Worm (Caenorhabditis elegans): ENCODE results near the gene mrps-17.

Gene mrps-17

ce11 chrIII:6420995-6421404 is 10.6 kb downstream of the mrps-17 start (continued):
- TF ChIP-seq ama-1 (optimal IDR thresholded peaks at IDR 0.05) (no peak), ama-1 (GFP tag; optimal IDR thresholded peaks at IDR 0.05) (no peak), T26A5.8 (tag; optimal IDR thresholded peaks at IDR 0.05) (no peak), lin-54 (GFP tag; optimal IDR thresholded peaks at IDR 0.05) (peak; percentile 71), ekl-4 (GFP tag; IDR thresholded peaks at IDR 0.05) (peak; percentile 92), zfh-2 (GFP tag; conservative IDR thresholded peaks at IDR 0.05) (peak; percentile 97), ceh-40 (GFP tag; IDR thresholded peaks at IDR 0.05) (no peak), attf-5 (GFP tag; optimal IDR thresholded peaks at IDR 0.05) (peak; percentile 64), ztf-26 (tag; optimal IDR thresholded peaks at IDR 0.05) (peak; percentile 88), hmg-1.2 (GFP tag; IDR thresholded peaks at IDR 0.05) (peak; percentile 99), ztf-3 (GFP tag; optimal IDR thresholded peaks at IDR 0.05) (peak; percentile 63), dpl-1 (GFP tag; optimal IDR thresholded peaks at IDR 0.05) (no peak), somi-1 (GFP tag; optimal IDR thresholded peaks at IDR 0.05) (peak; percentile 88), hsf-1 (GFP tag; IDR thresholded peaks at IDR 0.05) (no peak), egrh-3 (GFP tag; IDR thresholded peaks at IDR 0.05) (no peak), lsl-1 (GFP tag; optimal IDR thresholded peaks at IDR 0.05) (no peak), fkh-3 (tag; optimal IDR thresholded peaks at IDR 0.05) (no peak), tbx-9 (tag; optimal IDR thresholded peaks at IDR 0.05; ENCODE audit: borderline replicate concordance) (no peak), athp-1 (tag; optimal IDR thresholded peaks at IDR 0.05) (no peak), ceh-27 (GFP tag; optimal IDR thresholded peaks at IDR 0.05) (peak; percentile 56), atf-7 (tag; optimal IDR thresholded peaks at IDR 0.05) (peak; percentile 85), ceh-58 (GFP tag; IDR thresholded peaks at IDR 0.05) (no peak), akir-1 (GFP tag; optimal IDR thresholded peaks at IDR 0.05) (no peak), snpc-1.1 (tag; optimal IDR thresholded peaks at IDR 0.05; ENCODE audit: insufficient read depth) (no peak), hlh-12 (tag; optimal IDR thresholded peaks at IDR 0.05) (no peak), nfya-2 (GFP tag; IDR thresholded peaks at IDR 0.05) (no peak), F39B2.1 (GFP tag; IDR thresholded peaks at IDR 0.05) (no peak)

DNA sequence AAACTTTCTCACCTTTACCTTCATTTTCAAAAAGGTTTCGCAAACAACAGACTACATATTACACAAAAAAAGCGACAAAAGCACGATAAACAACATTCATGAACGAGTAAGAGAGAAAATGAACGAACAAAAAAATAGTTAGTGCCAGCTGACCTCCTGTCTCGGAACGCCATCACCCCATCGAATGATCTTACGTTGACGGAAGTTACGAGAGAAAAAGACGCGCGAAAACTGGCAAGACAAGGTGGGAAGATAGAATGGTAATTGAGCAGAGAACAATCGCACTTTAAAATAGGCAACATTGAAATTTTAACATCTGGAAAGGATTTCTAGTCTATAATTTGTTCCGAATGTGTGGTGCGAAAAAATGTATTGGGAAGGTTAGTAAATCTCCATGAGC is 11.4 kb downstream of the mrps-17 start:
- TF ChIP-seq F57C9.4 (tag; optimal IDR thresholded peaks at IDR 0.05): no peak
- no peak for TF ChIP-seq F23B12.7 (tag; optimal IDR thresholded peaks at IDR 0.05; ENCODE audit: insufficient read depth)
- TF ChIP-seq xnd-1 (tag; optimal IDR thresholded peaks at IDR 0.05): no peak
- TF ChIP-seq somi-1 (GFP tag; optimal IDR thresholded peaks at IDR 0.05): peak; percentile 18
- peak; percentile 2 for TF ChIP-seq ama-1 (optimal IDR thresholded peaks at IDR 0.05)
- TF ChIP-seq ama-1 (GFP tag; optimal IDR thresholded peaks at IDR 0.05): no peak
- TF ChIP-seq lin-26 (GFP tag; IDR thresholded peaks at IDR 0.05): 0 out of 2 replicates have a peak, but pooled peaks have one; percentile 25
- TF ChIP-seq mel-28 (tag; optimal IDR thresholded peaks at IDR 0.05; ENCODE audit: borderline replicate concordance): no peak

ce11 chrIII:6419409-6419944 is 12.1 kb downstream of the mrps-17 start, which contains the start of gene atgl-1:
Gene atgl-1 (minus strand): TSS chrIII:6419459.
- TF ChIP-seq Y79H2A.3 (GFP tag; conservative IDR thresholded peaks at IDR 0.05) (no peak), lin-26 (GFP tag; IDR thresholded peaks at IDR 0.05) (0 out of 2 replicates have a peak, but pooled peaks have one; percentile 23), nhr-80 (tag; optimal IDR thresholded peaks at IDR 0.05) (peak; percentile 12)

DNA sequence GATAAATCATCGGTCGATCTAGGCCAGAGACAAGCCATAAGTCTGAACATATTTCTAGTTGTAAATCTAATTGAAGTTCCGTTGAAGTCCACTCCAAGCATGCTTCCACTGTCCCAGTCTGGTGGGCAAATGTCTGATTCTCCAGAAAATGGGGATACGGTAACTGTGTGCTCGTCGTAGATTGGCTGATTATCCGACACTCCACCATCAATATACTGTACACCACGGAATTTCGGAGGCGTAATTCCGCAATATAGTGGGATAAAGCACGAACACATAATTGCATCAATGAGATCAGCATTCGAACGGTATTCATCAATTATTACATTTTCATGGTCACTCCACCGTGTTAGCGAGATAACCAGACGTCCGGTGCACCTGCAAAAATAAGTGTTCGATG is 13.3 kb downstream of the mrps-17 start:
- TF ChIP-seq unc-130 (GFP tag; optimal IDR thresholded peaks at IDR 0.05) (no peak), rcor-1 (GFP tag; IDR thresholded peaks at IDR 0.05) (no peak), ceh-58 (GFP tag; IDR thresholded peaks at IDR 0.05) (no peak), ztf-28 (GFP tag; IDR thresholded peaks at IDR 0.05) (no peak), hsf-1 (GFP tag; IDR thresholded peaks at IDR 0.05) (0 out of 2 replicates have a peak, but pooled peaks have one; percentile 35), die-1 (tag; optimal IDR thresholded peaks at IDR 0.05) (no peak), D2030.7 (GFP tag; IDR thresholded peaks at IDR 0.05) (no peak), hlh-26 (GFP tag; conservative IDR thresholded peaks at IDR 0.05) (no peak), tbx-9 (tag; optimal IDR thresholded peaks at IDR 0.05; ENCODE audit: borderline replicate concordance) (no peak), aptf-2 (GFP tag; conservative IDR thresholded peaks at IDR 0.05) (no peak), F23B12.7 (tag; optimal IDR thresholded peaks at IDR 0.05; ENCODE audit: insufficient read depth) (no peak), madf-3 (GFP tag; IDR thresholded peaks at IDR 0.05) (0 out of 2 replicates have a peak, but pooled peaks have one; percentile 18), madf-8 (GFP tag; conservative IDR thresholded peaks at IDR 0.05) (no peak), snpc-3.4 (tag; optimal IDR thresholded peaks at IDR 0.05) (no peak), cebp-2 (GFP tag; IDR thresholded peaks at IDR 0.05) (no peak)

Measured in whole organism, young adult.